Worm (Caenorhabditis elegans) whole organism, L2 larva: ENCODE measurements around the gene C28D4.8.

Experiments
- aly-2 ChIP-seq: fragments of 150-350 bp; optimal IDR thresholded peaks from 2 replicates; lab custom pipeline; 2014; ENCODE audit warnings: missing biosample characterization, missing genetic modification characterization
- elt-1 ChIP-seq: fragments of 150-350 bp; optimal IDR thresholded peaks from 2 replicates; lab custom pipeline; 2014; ENCODE audit warnings: missing biosample characterization, missing genetic modification characterization
- elt-3 ChIP-seq: sonication (generic microtip); optimal IDR thresholded peaks from 2 replicates; lab custom pipeline; 2017; ENCODE audit warnings: missing biosample characterization, missing genetic modification characterization
- nhr-6 ChIP-seq: fragments of 150-350 bp; optimal IDR thresholded peaks from 2 replicates; lab custom pipeline; 2014; ENCODE audit warnings: missing biosample characterization, missing genetic modification characterization
- skn-1 ChIP-seq: sonication (generic microtip); optimal IDR thresholded peaks from 2 replicates; lab custom pipeline; 2017; ENCODE audit warnings: missing biosample characterization, missing genetic modification characterization
- sma-9 ChIP-seq, 2 experiments: fragments of 150-350 bp in 1 of 2; sonication (generic microtip) in 1 of 2; optimal IDR thresholded peaks; 2 replicates each; lab custom pipeline; 2014 to 2016; ENCODE audit warnings: missing genetic modification characterization in 2 of 2, mild to moderate bottlenecking in 1 of 2, missing biosample characterization in 1 of 2, missing compliant biosample characterization in 1 of 2, missing genetic modification reagents in 1 of 2, moderate library complexity in 1 of 2
- ztf-11 ChIP-seq: sonication (generic microtip); optimal IDR thresholded peaks from 2 replicates; lab custom pipeline; 2017; ENCODE audit warnings: missing biosample characterization, missing genetic modification characterization

ce11 chrIV:9766250-9766649 lies 18.0 kb upstream of the C28D4.8 start, which contains the start of gene ssp-36:
- TF ChIP-seq sma-9 (GFP tag; optimal IDR thresholded peaks at IDR 0.05; lab: Kevin White, UChicago) (no peak), sma-9 (tag; optimal IDR thresholded peaks at IDR 0.05; lab: Kevin White, UChicago) (no peak), aly-2 (no peak), elt-1 (tag; lab: Kevin White, UChicago) (no peak), elt-3 (tag; lab: Kevin White, UChicago) (no peak), nhr-6 (tag; lab: Kevin White, UChicago) (no peak), ztf-11 (no peak), skn-1 (tag; lab: Kevin White, UChicago) (no peak)
